In the genomic region with DNA sequence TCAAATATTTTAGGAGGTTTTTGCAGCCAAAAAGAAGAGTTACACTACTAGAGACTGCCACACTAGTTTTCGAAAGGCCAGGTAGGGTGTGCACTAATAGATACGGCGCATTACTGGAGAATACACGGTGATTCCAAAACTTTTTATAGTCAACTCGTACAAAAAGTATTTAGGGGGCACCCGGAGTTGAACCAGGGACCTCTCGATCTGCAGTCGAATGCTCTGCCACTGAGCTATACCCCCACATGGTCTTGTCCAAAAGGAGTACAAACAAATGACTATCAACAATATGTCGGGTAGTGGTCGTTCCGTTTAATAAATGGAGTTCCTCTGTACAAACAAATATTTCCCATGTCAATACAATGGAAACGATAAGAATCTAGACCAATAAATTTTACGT, we compare ENCODE assay signal across 8 worm cellular contexts.
TF ChIP-seq lines count a peak whose summit lies in the region.

No protein-coding gene starts in this region.

TF ChIP-seq in whole organism, L2 larva, 48 proteins besides CTCF, POLR2A, EP300 and RAD21:
- no peak for TF ChIP-seq R02D3.7 (tag; optimal IDR thresholded peaks at IDR 0.05; lab: Kevin White, UChicago)
- TF ChIP-seq elt-1 (tag; optimal IDR thresholded peaks at IDR 0.05; lab: Kevin White, UChicago) = no peak
- no peak for TF ChIP-seq ztf-4 (tag; optimal IDR thresholded peaks at IDR 0.05; lab: Kevin White, UChicago)
- peak; percentile 30 for TF ChIP-seq fos-1 (tag; optimal IDR thresholded peaks at IDR 0.05; lab: Kevin White, UChicago)
- TF ChIP-seq sma-9 (GFP tag; optimal IDR thresholded peaks at IDR 0.05; lab: Kevin White, UChicago) = no peak
- no peak for TF ChIP-seq sma-9 (tag; optimal IDR thresholded peaks at IDR 0.05; lab: Kevin White, UChicago)

TF ChIP-seq in whole organism, L3 larva, 47 proteins besides CTCF, POLR2A, EP300 and RAD21:
- no peak for TF ChIP-seq tbx-2 (tag; optimal IDR thresholded peaks at IDR 0.05; lab: Kevin White, UChicago)
- peak; percentile 47 for TF ChIP-seq elt-2 (tag; optimal IDR thresholded peaks at IDR 0.05; lab: Kevin White, UChicago)
- TF ChIP-seq sea-2 (GFP tag; optimal IDR thresholded peaks at IDR 0.05; lab: Kevin White, UChicago) = no peak
- TF ChIP-seq pha-4 (tag; optimal IDR thresholded peaks at IDR 0.05; lab: Kevin White, UChicago) = peak; percentile 43
- TF ChIP-seq fkh-10 (GFP tag; optimal IDR thresholded peaks at IDR 0.05; lab: Kevin White, UChicago) = no peak
- no peak for TF ChIP-seq nhr-77 (tag; optimal IDR thresholded peaks at IDR 0.05; lab: Kevin White, UChicago)
- TF ChIP-seq pqm-1 (tag; optimal IDR thresholded peaks at IDR 0.05; lab: Kevin White, UChicago) = peak; percentile 15

TF ChIP-seq in whole organism, L4 larva, 104 proteins besides CTCF, POLR2A, EP300 and RAD21 (continues in another document):
- TF ChIP-seq nhr-41 (GFP tag; IDR thresholded peaks at IDR 0.05; lab: Robert Waterston, UW) = peak; percentile 72
- no peak for TF ChIP-seq ZK337.2 (GFP tag; IDR thresholded peaks at IDR 0.05; lab: Robert Waterston, UW)
- no peak for TF ChIP-seq fkh-10 (GFP tag; optimal IDR thresholded peaks at IDR 0.05; lab: Kevin White, UChicago)
- no peak for TF ChIP-seq daf-16 (GFP tag; optimal IDR thresholded peaks at IDR 0.05; lab: Kevin White, UChicago)
- TF ChIP-seq daf-16 (tag; optimal IDR thresholded peaks at IDR 0.05; lab: Kevin White, UChicago) = peak; percentile 53
- peak; percentile 81; the same call in 1 of the 2 replicates for TF ChIP-seq Y105C5A.15 (GFP tag; IDR thresholded peaks at IDR 0.05; lab: Robert Waterston, UW)
- no peak for TF ChIP-seq zag-1 (tag; optimal IDR thresholded peaks at IDR 0.05; lab: Kevin White, UChicago)
- peak; percentile 6 for TF ChIP-seq nhr-6 (tag; optimal IDR thresholded peaks at IDR 0.05; lab: Kevin White, UChicago)
- 0 out of 2 replicates have a peak, but pooled peaks have one; percentile 41 for TF ChIP-seq php-3 (GFP tag; IDR thresholded peaks at IDR 0.05; lab: Robert Waterston, UW)
- TF ChIP-seq fos-1 (tag; optimal IDR thresholded peaks at IDR 0.05; lab: Kevin White, UChicago) = no peak
- TF ChIP-seq saeg-2 (GFP tag; IDR thresholded peaks at IDR 0.05; lab: Robert Waterston, UW) = no peak
- no peak for TF ChIP-seq R02D3.7 (tag; optimal IDR thresholded peaks at IDR 0.05; lab: Kevin White, UChicago)

TF ChIP-seq in whole organism, early embryonic, 17 proteins besides CTCF, POLR2A, EP300 and RAD21 (continues in another document):
- TF ChIP-seq aly-1 (tag; optimal IDR thresholded peaks at IDR 0.05; lab: Kevin White, UChicago) = peak; percentile 25
- peak; percentile 38 for TF ChIP-seq tra-4 (tag; optimal IDR thresholded peaks at IDR 0.05; lab: Kevin White, UChicago)
- no peak for TF ChIP-seq F13C5.2 (tag; optimal IDR thresholded peaks at IDR 0.05; lab: Kevin White, UChicago)
- no peak for TF ChIP-seq ets-7 (tag; optimal IDR thresholded peaks at IDR 0.05; lab: Kevin White, UChicago)
- peak; percentile 48 for TF ChIP-seq ceh-36 (tag; optimal IDR thresholded peaks at IDR 0.05; lab: Kevin White, UChicago)
- TF ChIP-seq flt-1 (GFP tag; IDR thresholded peaks at IDR 0.05; lab: Robert Waterston, UW) = peak; percentile 76
- peak; percentile 68; the same call in 1 of the 2 replicates for TF ChIP-seq tbx-11 (GFP tag; IDR thresholded peaks at IDR 0.05; lab: Robert Waterston, UW)
- TF ChIP-seq ama-1 (optimal IDR thresholded peaks at IDR 0.05; lab: Kevin White, UChicago) = no peak
- TF ChIP-seq scrt-1 (GFP tag; IDR thresholded peaks at IDR 0.05; lab: Robert Waterston, UW) = peak; percentile 79
- TF ChIP-seq hmg-4 (GFP tag; optimal IDR thresholded peaks at IDR 0.05; lab: Kevin White, UChicago) = peak; percentile 0
- peak; percentile 43 for TF ChIP-seq ceh-13 (GFP tag; optimal IDR thresholded peaks at IDR 0.05; lab: Kevin White, UChicago)
- peak; percentile 16 for TF ChIP-seq hnd-1 (tag; optimal IDR thresholded peaks at IDR 0.05; lab: Kevin White, UChicago)

TF ChIP-seq in whole organism, late embryonic, 69 proteins besides CTCF, POLR2A, EP300 and RAD21 (continues in another document):
- TF ChIP-seq F13H6.1 (tag; optimal IDR thresholded peaks at IDR 0.05; lab: Kevin White, UChicago) = no peak
- no peak for TF ChIP-seq unc-3 (GFP tag; conservative IDR thresholded peaks at IDR 0.05; lab: Robert Waterston, UW)
- no peak for TF ChIP-seq unc-3 (tag; optimal IDR thresholded peaks at IDR 0.05; lab: Kevin White, UChicago)
- no peak for TF ChIP-seq nfya-1 (tag; optimal IDR thresholded peaks at IDR 0.05; lab: Kevin White, UChicago)
- peak; percentile 3 for TF ChIP-seq fkh-6 (tag; optimal IDR thresholded peaks at IDR 0.05; lab: Kevin White, UChicago)
- peak; percentile 66 for TF ChIP-seq elt-2 (tag; optimal IDR thresholded peaks at IDR 0.05; lab: Kevin White, UChicago)
- no peak for TF ChIP-seq ceh-45 (GFP tag; IDR thresholded peaks at IDR 0.05; lab: Robert Waterston, UW)
- TF ChIP-seq ahr-1 (tag; optimal IDR thresholded peaks at IDR 0.05; lab: Kevin White, UChicago) = no peak
- no peak for TF ChIP-seq fax-1 (tag; optimal IDR thresholded peaks at IDR 0.05; lab: Kevin White, UChicago)
- TF ChIP-seq unc-86 (tag; optimal IDR thresholded peaks at IDR 0.05; lab: Kevin White, UChicago) = no peak
- no peak for TF ChIP-seq tbx-7 (tag; optimal IDR thresholded peaks at IDR 0.05; lab: Kevin White, UChicago)
- no peak for TF ChIP-seq hlh-30 (tag; optimal IDR thresholded peaks at IDR 0.05; lab: Kevin White, UChicago; ENCODE audit: insufficient read depth)
- no peak for TF ChIP-seq ttx-3 (tag; optimal IDR thresholded peaks at IDR 0.05; lab: Kevin White, UChicago)
- no peak for TF ChIP-seq ceh-9 (tag; optimal IDR thresholded peaks at IDR 0.05; lab: Kevin White, UChicago)

TF ChIP-seq in whole organism, midembryonic, 9 proteins besides CTCF, POLR2A, EP300 and RAD21:
- TF ChIP-seq cog-1 (tag; optimal IDR thresholded peaks at IDR 0.05; lab: Kevin White, UChicago) (no peak), ref-1 (GFP tag; conservative IDR thresholded peaks at IDR 0.05; lab: Robert Waterston, UW) (peak; percentile 48; the same call in 1 of the 2 replicates), T22C8.4 (GFP tag; IDR thresholded peaks at IDR 0.05; lab: Robert Waterston, UW) (peak; percentile 51), med-1 (GFP tag; optimal IDR thresholded peaks at IDR 0.05; lab: Kevin White, UChicago; ENCODE audit: insufficient read depth) (no peak), ztf-29 (GFP tag; IDR thresholded peaks at IDR 0.05; lab: Robert Waterston, UW) (no peak), flt-1 (GFP tag; IDR thresholded peaks at IDR 0.05; lab: Robert Waterston, UW) (peak; percentile 89), tab-1 (GFP tag; IDR thresholded peaks at IDR 0.05; lab: Robert Waterston, UW) (peak; percentile 80), klf-2 (GFP tag; conservative IDR thresholded peaks at IDR 0.05; lab: Robert Waterston, UW) (peak; percentile 65; the same call in 1 of the 2 replicates), ztf-23 (GFP tag; IDR thresholded peaks at IDR 0.05; lab: Robert Waterston, UW) (peak; percentile 69; the same call in 1 of the 2 replicates)

TF ChIP-seq in whole organism, mixed stage, embryonic, 35 proteins besides CTCF, POLR2A, EP300 and RAD21 (continues in another document):
- no peak for TF ChIP-seq bed-3 (GFP tag; optimal IDR thresholded peaks at IDR 0.05; lab: Kevin White, UChicago)
- TF ChIP-seq unc-120 (tag; optimal IDR thresholded peaks at IDR 0.05; lab: Kevin White, UChicago; ENCODE audit: poor library complexity, severe bottlenecking) = no peak
- peak; percentile 9 for TF ChIP-seq mls-2 (tag; optimal IDR thresholded peaks at IDR 0.05; lab: Kevin White, UChicago)
- TF ChIP-seq tbx-8 (GFP tag; optimal IDR thresholded peaks at IDR 0.05; lab: Kevin White, UChicago) = peak; percentile 20
- peak; percentile 48 for TF ChIP-seq sptf-1 (tag; optimal IDR thresholded peaks at IDR 0.05; lab: Kevin White, UChicago)
- no peak for TF ChIP-seq ceh-39 (tag; optimal IDR thresholded peaks at IDR 0.05; lab: Kevin White, UChicago)
- TF ChIP-seq zip-8 (tag; optimal IDR thresholded peaks at IDR 0.05; lab: Kevin White, UChicago) = no peak
- no peak for TF ChIP-seq lin-13 (tag; optimal IDR thresholded peaks at IDR 0.05; lab: Kevin White, UChicago)
- no peak for TF ChIP-seq elt-1 (tag; optimal IDR thresholded peaks at IDR 0.05; lab: Kevin White, UChicago; ENCODE audit: borderline replicate concordance, insufficient read depth)
- TF ChIP-seq mep-1 (tag; optimal IDR thresholded peaks at IDR 0.05; lab: Kevin White, UChicago) = no peak
- peak; percentile 50 for TF ChIP-seq sem-2 (GFP tag; optimal IDR thresholded peaks at IDR 0.05; lab: Kevin White, UChicago)
- TF ChIP-seq hlh-1 (tag; optimal IDR thresholded peaks at IDR 0.05; lab: Kevin White, UChicago) = no peak
- no peak for TF ChIP-seq lsy-2 (tag; optimal IDR thresholded peaks at IDR 0.05; lab: Kevin White, UChicago)
- no peak for TF ChIP-seq ces-1 (GFP tag; optimal IDR thresholded peaks at IDR 0.05; lab: Kevin White, UChicago)
- peak; percentile 46 for TF ChIP-seq ceh-83 (GFP tag; optimal IDR thresholded peaks at IDR 0.05; lab: Kevin White, UChicago)
- TF ChIP-seq nhr-28 (tag; optimal IDR thresholded peaks at IDR 0.05; lab: Kevin White, UChicago) = no peak

TF ChIP-seq in whole organism, young adult, 124 proteins besides CTCF, POLR2A, EP300 and RAD21 (continues in another document):
- TF ChIP-seq somi-1 (GFP tag; optimal IDR thresholded peaks at IDR 0.05; lab: Kevin White, UChicago) (no peak), him-1 (tag; optimal IDR thresholded peaks at IDR 0.05; lab: Kevin White, UChicago) (no peak), Y79H2A.3 (GFP tag; conservative IDR thresholded peaks at IDR 0.05; lab: Robert Waterston, UW) (no peak), ama-1 (optimal IDR thresholded peaks at IDR 0.05; lab: Kevin White, UChicago) (no peak), ama-1 (GFP tag; optimal IDR thresholded peaks at IDR 0.05; lab: Kevin White, UChicago) (no peak), athp-1 (tag; optimal IDR thresholded peaks at IDR 0.05; lab: Kevin White, UChicago) (no peak), let-526 (GFP tag; IDR thresholded peaks at IDR 0.05; lab: Robert Waterston, UW) (no peak), ceh-100 (GFP tag; IDR thresholded peaks at IDR 0.05; lab: Robert Waterston, UW) (no peak), lsy-27 (tag; optimal IDR thresholded peaks at IDR 0.05; lab: Kevin White, UChicago; ENCODE audit: borderline replicate concordance, insufficient read depth) (no peak), F57C9.4 (tag; optimal IDR thresholded peaks at IDR 0.05; lab: Kevin White, UChicago) (no peak), sdz-38 (tag; optimal IDR thresholded peaks at IDR 0.05; lab: Kevin White, UChicago) (no peak), D2030.7 (GFP tag; IDR thresholded peaks at IDR 0.05; lab: Robert Waterston, UW) (peak; percentile 31; the same call in 1 of the 2 replicates), egrh-3 (GFP tag; IDR thresholded peaks at IDR 0.05; lab: Robert Waterston, UW) (no peak), ztf-22 (GFP tag; optimal IDR thresholded peaks at IDR 0.05; lab: Kevin White, UChicago) (no peak), unc-62 (GFP tag; optimal IDR thresholded peaks at IDR 0.05; lab: Kevin White, UChicago) (no peak), ceh-79 (tag; optimal IDR thresholded peaks at IDR 0.05; lab: Kevin White, UChicago) (no peak), Y67H2A.10 (GFP tag; conservative IDR thresholded peaks at IDR 0.05; lab: Robert Waterston, UW) (no peak), Y95B8A.8 (GFP tag; IDR thresholded peaks at IDR 0.05; lab: Robert Waterston, UW) (no peak), F57A8.1 (GFP tag; optimal IDR thresholded peaks at IDR 0.05; lab: Kevin White, UChicago) (no peak), hlh-12 (tag; optimal IDR thresholded peaks at IDR 0.05; lab: Kevin White, UChicago) (no peak)
